Fruit fly (Drosophila melanogaster): ENCODE results near the gene Mec2.

The Mec2 gene

DNA sequence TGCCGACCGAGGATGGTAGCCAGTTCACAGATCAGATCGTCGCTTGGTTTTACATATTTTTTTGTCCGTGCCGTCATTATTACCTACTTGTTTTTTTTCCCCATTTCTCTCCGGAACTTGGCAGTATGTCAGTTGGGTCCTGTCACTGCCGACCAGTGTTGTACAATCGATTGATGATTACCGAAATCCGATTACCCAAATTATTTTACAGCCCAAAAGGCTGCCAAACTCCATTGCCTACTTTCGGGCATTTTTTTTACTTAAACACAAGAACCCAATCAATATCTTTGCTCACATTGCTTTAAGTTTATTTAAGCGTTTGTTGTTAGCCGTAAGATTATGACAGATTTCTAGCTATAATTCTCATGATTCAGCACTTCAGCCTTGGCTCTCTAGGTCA lies 17.0 kb upstream of the Mec2 start, which contains the start of gene Inx5:
Gene Inx5 (minus strand): TSS at position 93 of the 400 bp plus-strand sequence.
- TF ChIP-seq CG12768 (GFP tag; optimal IDR thresholded peaks at IDR 0.05) (no peak), kay (GFP tag; ENCODE audit: borderline replicate concordance) (no peak), CG5204 (GFP tag; optimal IDR thresholded peaks at IDR 0.05) (no peak), CG7045 (GFP tag; optimal IDR thresholded peaks at IDR 0.05) (no peak), CG11617 (GFP tag; optimal IDR thresholded peaks at IDR 0.05) (no peak), cic (GFP tag; optimal IDR thresholded peaks at IDR 0.05) (no peak), toe (GFP tag; optimal IDR thresholded peaks at IDR 0.05) (no peak), ovo (GFP tag; optimal IDR thresholded peaks at IDR 0.05) (no peak), cnc (optimal IDR thresholded peaks at IDR 0.05) (no peak), pad (GFP tag; optimal IDR thresholded peaks at IDR 0.05) (no peak), CG14711 (tag; optimal IDR thresholded peaks at IDR 0.05) (no peak), Clk (GFP tag; optimal IDR thresholded peaks at IDR 0.05) (no peak), Hr96 (GFP tag; optimal IDR thresholded peaks at IDR 0.05) (no peak), CG7101 (tag; optimal IDR thresholded peaks at IDR 0.05) (no peak), tj (GFP tag; optimal IDR thresholded peaks at IDR 0.05) (no peak), Crg-1 (GFP tag; optimal IDR thresholded peaks at IDR 0.05) (no peak), CG1620 (GFP tag; optimal IDR thresholded peaks at IDR 0.05) (no peak)

DNA sequence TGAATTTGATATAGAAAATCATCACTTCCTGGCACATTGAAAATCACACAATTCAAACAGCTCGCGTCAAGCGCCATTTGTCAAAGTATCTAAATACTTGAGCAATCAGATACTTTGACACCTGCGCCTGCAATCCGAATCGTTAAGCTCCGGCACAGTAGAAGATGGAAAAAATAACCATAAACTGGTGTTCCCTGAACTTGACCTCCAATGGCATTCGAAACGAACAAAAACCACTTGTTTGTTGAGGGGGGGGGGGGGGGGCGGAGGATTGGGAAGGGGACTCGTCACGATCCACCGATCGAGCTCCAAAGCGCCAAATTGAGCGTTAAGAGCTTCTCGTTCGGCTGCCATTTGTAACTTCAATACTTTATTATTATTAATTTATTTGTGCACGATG lies 15.9 kb upstream of the Mec2 start:
- TF ChIP-seq pad (GFP tag; optimal IDR thresholded peaks at IDR 0.05) (no peak), kay (GFP tag; ENCODE audit: borderline replicate concordance) (no peak), CG5204 (GFP tag; optimal IDR thresholded peaks at IDR 0.05) (no peak), bab1 (GFP tag; optimal IDR thresholded peaks at IDR 0.05) (no peak), toe (GFP tag; optimal IDR thresholded peaks at IDR 0.05) (no peak), CG12768 (GFP tag; optimal IDR thresholded peaks at IDR 0.05) (no peak), CG14711 (tag; optimal IDR thresholded peaks at IDR 0.05) (no peak), cic (GFP tag; optimal IDR thresholded peaks at IDR 0.05) (no peak), Mnt (GFP tag; optimal IDR thresholded peaks at IDR 0.05) (no peak)

DNA sequence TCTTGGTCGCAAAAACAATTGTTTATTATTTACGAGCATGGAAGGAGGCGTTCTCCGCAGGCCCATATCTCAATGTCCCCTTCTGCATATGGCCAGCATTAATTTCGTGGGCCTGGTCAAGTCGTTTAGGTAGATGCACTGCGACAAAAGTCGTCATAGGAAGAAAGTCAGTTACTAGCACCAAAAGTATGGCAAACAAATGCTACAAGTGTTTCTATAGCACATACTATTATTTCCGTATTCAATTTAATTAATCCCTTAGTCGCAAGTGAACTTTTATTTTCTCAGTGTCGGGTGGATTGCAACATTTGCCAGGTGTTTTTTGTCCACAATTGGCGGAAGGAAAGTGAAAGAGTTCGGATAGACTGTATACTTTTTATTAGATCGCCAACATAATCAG lies 14.9 kb upstream of the Mec2 start:
- no peak for TF ChIP-seq cic (GFP tag; optimal IDR thresholded peaks at IDR 0.05)
- TF ChIP-seq tj (GFP tag; optimal IDR thresholded peaks at IDR 0.05): no peak
- TF ChIP-seq CG1620 (GFP tag; optimal IDR thresholded peaks at IDR 0.05): no peak
- TF ChIP-seq ovo (GFP tag; optimal IDR thresholded peaks at IDR 0.05): no peak
- no peak for TF ChIP-seq CG7101 (tag; optimal IDR thresholded peaks at IDR 0.05)
- TF ChIP-seq CG5204 (GFP tag; optimal IDR thresholded peaks at IDR 0.05): no peak
- no peak for TF ChIP-seq CG12768 (GFP tag; optimal IDR thresholded peaks at IDR 0.05)
- no peak for TF ChIP-seq kay (GFP tag; ENCODE audit: borderline replicate concordance)
- TF ChIP-seq pad (GFP tag; optimal IDR thresholded peaks at IDR 0.05): no peak
- no peak for TF ChIP-seq Hr96 (GFP tag; optimal IDR thresholded peaks at IDR 0.05)
- no peak for TF ChIP-seq bab1 (GFP tag; optimal IDR thresholded peaks at IDR 0.05)
- no peak for TF ChIP-seq cnc (optimal IDR thresholded peaks at IDR 0.05)
- no peak for TF ChIP-seq Mnt (GFP tag; optimal IDR thresholded peaks at IDR 0.05)
- TF ChIP-seq Clk (GFP tag; optimal IDR thresholded peaks at IDR 0.05): no peak
- TF ChIP-seq Crg-1 (GFP tag; optimal IDR thresholded peaks at IDR 0.05): no peak
- no peak for TF ChIP-seq CG14711 (tag; optimal IDR thresholded peaks at IDR 0.05)

DNA sequence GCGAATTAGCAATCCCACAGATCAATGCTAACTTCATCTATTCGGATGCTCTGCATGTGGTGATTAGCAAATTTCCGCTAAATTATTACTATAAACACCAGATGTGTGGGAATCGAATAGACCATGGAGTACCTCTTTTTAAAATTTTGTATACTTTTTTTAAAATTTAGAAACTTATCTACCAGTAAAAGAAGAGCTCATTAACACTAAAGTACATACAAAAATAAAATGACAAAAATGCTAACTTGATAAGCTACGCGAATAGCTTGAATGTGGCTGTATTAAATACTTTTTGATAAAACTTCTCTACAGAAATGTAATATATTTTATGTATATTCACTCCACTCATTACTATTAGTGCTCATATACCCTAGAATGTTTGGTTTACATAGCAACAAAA lies 13.7 kb upstream of the Mec2 start:
- TF ChIP-seq CG12768 (GFP tag; optimal IDR thresholded peaks at IDR 0.05): no peak
- TF ChIP-seq CG11617 (GFP tag; optimal IDR thresholded peaks at IDR 0.05): no peak
- TF ChIP-seq CG5204 (GFP tag; optimal IDR thresholded peaks at IDR 0.05): no peak
- TF ChIP-seq CG7101 (tag; optimal IDR thresholded peaks at IDR 0.05): no peak
- TF ChIP-seq Clk (GFP tag; optimal IDR thresholded peaks at IDR 0.05): no peak
- TF ChIP-seq pad (GFP tag; optimal IDR thresholded peaks at IDR 0.05): no peak
- no peak for TF ChIP-seq Hr96 (GFP tag; optimal IDR thresholded peaks at IDR 0.05)
- TF ChIP-seq CG7045 (GFP tag; optimal IDR thresholded peaks at IDR 0.05): no peak
- no peak for TF ChIP-seq cic (GFP tag; optimal IDR thresholded peaks at IDR 0.05)
- no peak for TF ChIP-seq CG1620 (GFP tag; optimal IDR thresholded peaks at IDR 0.05)
- TF ChIP-seq CG14711 (tag; optimal IDR thresholded peaks at IDR 0.05): no peak

DNA sequence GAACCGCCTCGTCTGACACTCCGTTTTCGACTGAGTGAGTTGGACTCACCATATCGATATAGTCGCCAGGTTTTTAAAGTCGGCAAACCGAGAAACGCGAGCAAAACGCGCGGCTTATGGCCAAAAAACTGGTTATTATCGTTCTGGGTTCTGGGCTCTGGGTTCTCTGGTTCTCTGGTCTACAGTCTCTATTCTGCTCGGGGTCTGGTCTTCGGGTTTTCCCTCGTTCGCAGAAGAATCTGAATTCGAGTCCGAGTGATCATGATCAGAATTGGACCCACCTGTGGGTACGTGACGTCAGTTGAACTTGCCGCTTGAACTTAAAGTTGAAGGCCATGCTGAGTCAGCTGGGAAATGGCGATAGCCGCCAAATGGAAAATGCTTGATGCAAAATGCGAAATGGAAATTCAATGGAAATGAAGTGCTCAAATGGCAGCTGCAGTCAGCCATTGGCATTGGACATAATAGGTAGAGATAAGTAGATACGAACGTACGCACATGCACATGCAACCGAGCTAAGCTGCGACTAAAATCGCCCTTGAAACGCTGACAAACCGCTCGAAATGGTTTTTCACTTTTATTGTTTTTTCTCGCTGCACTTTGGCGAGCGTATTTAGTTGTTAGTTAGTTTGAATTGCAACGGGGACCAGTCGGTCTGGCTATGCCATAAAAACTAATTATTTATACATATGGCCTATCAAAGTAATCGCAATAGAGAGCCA lies 12.8 kb upstream of the Mec2 start, which contains the start of gene CG33939:
Gene CG33939 (minus strand): TSS at position 51 of the 722 bp plus-strand sequence.
- no peak for TF ChIP-seq CG5204 (GFP tag; optimal IDR thresholded peaks at IDR 0.05)

DNA sequence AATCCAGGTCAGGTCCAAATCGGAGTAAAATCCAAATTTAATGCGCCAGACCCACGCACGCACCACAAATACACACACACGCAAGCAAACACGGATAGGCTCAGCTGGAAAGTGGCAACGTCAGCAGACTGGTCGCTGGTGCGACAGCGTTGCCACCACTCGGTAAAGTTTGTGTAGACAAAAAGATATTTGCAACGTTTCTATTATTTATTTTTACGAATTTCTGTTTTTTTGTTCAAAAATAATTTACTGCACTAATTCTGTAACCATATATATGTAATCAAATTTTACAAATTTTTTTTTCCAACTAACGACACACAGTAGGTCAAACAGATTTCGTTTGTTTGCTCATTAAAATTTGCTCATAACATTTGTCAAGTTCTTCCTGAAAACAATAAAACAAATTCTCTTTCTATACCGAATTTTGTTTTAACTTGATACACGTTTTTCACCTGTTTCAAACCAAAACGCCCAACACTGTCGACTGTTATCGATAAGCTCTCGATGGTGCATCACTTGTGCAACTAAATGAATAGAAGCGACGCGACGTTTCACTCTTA lies 8.1 kb upstream of the Mec2 start, which contains the start of the genes CG7556 and CG7453:
Gene CG7556 (minus strand): TSS at position 135 of the 560 bp plus-strand sequence.
Gene CG7453 (plus strand): TSS at position 478 of the 560 bp plus-strand sequence.
- TF ChIP-seq pad (GFP tag; optimal IDR thresholded peaks at IDR 0.05): peak; percentile 60
- TF ChIP-seq toe (GFP tag; optimal IDR thresholded peaks at IDR 0.05): peak; percentile 76
- TF ChIP-seq Mnt (GFP tag; optimal IDR thresholded peaks at IDR 0.05): peak; percentile 66
- TF ChIP-seq bab1 (GFP tag; optimal IDR thresholded peaks at IDR 0.05): peak; percentile 81
- TF ChIP-seq CG1620 (GFP tag; optimal IDR thresholded peaks at IDR 0.05): peak; percentile 76
- peak; percentile 15 for TF ChIP-seq cic (GFP tag; optimal IDR thresholded peaks at IDR 0.05)
- peak; percentile 57 for TF ChIP-seq ovo (GFP tag; optimal IDR thresholded peaks at IDR 0.05)
- peak; percentile 56 for TF ChIP-seq CG7045 (GFP tag; optimal IDR thresholded peaks at IDR 0.05)
- TF ChIP-seq Crg-1 (GFP tag; optimal IDR thresholded peaks at IDR 0.05): peak; percentile 63
- TF ChIP-seq CG14711 (tag; optimal IDR thresholded peaks at IDR 0.05): peak; percentile 72
- TF ChIP-seq Hr96 (GFP tag; optimal IDR thresholded peaks at IDR 0.05): no peak
- TF ChIP-seq CG5204 (GFP tag; optimal IDR thresholded peaks at IDR 0.05): peak; percentile 81
- TF ChIP-seq Clk (GFP tag; optimal IDR thresholded peaks at IDR 0.05): no peak
- TF ChIP-seq tj (GFP tag; optimal IDR thresholded peaks at IDR 0.05): peak; percentile 98
- peak; percentile 74 for TF ChIP-seq CG11617 (GFP tag; optimal IDR thresholded peaks at IDR 0.05)
- no peak for TF ChIP-seq kay (GFP tag; ENCODE audit: borderline replicate concordance)
- no peak for TF ChIP-seq CG33017 (tag; optimal IDR thresholded peaks at IDR 0.05)
- TF ChIP-seq CG7101 (tag; optimal IDR thresholded peaks at IDR 0.05): peak; percentile 65
- no peak for TF ChIP-seq cnc (optimal IDR thresholded peaks at IDR 0.05)
- peak; percentile 10 for TF ChIP-seq CG12768 (GFP tag; optimal IDR thresholded peaks at IDR 0.05)
